Worm (Caenorhabditis elegans): ENCODE data around the gene hlh-8.

The hlh-8 gene

DNA sequence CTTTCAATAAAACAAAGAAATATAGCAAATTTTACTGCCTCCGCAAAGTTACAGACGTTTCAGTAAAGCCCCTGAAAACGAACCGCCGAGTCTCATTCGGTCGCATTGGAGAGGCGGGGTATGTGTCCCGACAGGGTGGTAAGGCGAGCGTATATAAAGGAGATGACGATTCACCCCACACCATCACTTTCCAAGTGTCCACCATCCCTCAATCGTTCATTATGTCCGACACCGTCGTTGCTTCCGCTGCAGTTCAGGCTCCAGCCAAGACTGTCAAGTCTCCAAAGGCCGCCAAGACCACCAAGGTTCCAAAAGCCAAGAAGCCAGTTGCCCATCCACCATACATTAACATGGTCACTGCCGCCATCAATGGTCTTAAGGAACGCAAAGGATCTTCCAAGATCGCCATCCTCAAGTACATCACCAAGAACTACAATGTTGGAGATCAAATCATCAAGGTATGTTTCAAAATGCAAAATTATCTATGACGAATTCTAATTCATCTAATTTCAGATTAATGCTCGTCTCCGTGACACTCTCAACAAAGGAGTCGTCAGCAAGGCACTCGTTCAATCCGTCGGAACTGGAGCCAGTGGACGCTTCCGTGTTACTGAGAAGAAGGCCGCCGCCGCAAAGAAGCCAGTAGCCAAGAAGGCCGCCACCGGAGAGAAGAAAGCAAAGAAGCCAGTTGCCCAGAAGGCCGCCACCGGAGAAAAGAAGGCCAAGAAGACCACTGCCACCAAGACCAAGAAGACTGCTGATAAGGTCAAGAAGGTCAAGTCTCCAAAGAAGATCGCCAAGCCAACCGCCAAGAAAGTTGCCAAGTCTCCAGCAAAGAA lies 42.9 kb downstream of the hlh-8 start, which contains the start of gene hil-3:
Gene hil-3, plus strand, starts transcription at position 195 of the 839 bp plus-strand sequence.
- TF ChIP-seq nhr-237 (tag; optimal IDR thresholded peaks at IDR 0.05): no peak
- peak; percentile 30 for TF ChIP-seq ama-1 (optimal IDR thresholded peaks at IDR 0.05)
- TF ChIP-seq C16A3.4 (tag; optimal IDR thresholded peaks at IDR 0.05): peak; percentile 38
- peak in 1 of 3 experiments; percentile 48 for TF ChIP-seq ceh-82 (tag; optimal IDR thresholded peaks at IDR 0.05)
- TF ChIP-seq lin-35 (GFP tag; optimal IDR thresholded peaks at IDR 0.05): peak; percentile 8 to 31
- TF ChIP-seq fkh-8 (tag; optimal IDR thresholded peaks at IDR 0.05): peak; percentile 22
- TF ChIP-seq jun-1 (tag; optimal IDR thresholded peaks at IDR 0.05): peak; percentile 9
- TF ChIP-seq zip-4 (GFP tag; optimal IDR thresholded peaks at IDR 0.05): no peak
- TF ChIP-seq nhr-12 (tag; optimal IDR thresholded peaks at IDR 0.05): no peak
- TF ChIP-seq tbx-2 (tag; optimal IDR thresholded peaks at IDR 0.05): peak; percentile 51
- TF ChIP-seq swsn-7 (tag; optimal IDR thresholded peaks at IDR 0.05): peak; percentile 89
- TF ChIP-seq rnt-1 (tag; optimal IDR thresholded peaks at IDR 0.05): peak; percentile 63
- TF ChIP-seq nhr-71 (tag; optimal IDR thresholded peaks at IDR 0.05): peak; percentile 65
- TF ChIP-seq unc-86 (tag; optimal IDR thresholded peaks at IDR 0.05): peak; percentile 54
- TF ChIP-seq efl-1 (optimal IDR thresholded peaks at IDR 0.05): no peak
- peak in 1 of 2 experiments; percentile 16 for TF ChIP-seq efl-1 (GFP tag; optimal IDR thresholded peaks at IDR 0.05 in 1 of 2)
- peak; percentile 69 for TF ChIP-seq lin-14 (GFP tag; optimal IDR thresholded peaks at IDR 0.05)
- TF ChIP-seq nhr-19 (GFP tag; conservative IDR thresholded peaks at IDR 0.05): peak; percentile 40
- TF ChIP-seq mef-2 (tag; optimal IDR thresholded peaks at IDR 0.05): no peak
- TF ChIP-seq lsy-2 (tag; optimal IDR thresholded peaks at IDR 0.05): peak in 1 of 2 experiments; percentile 52
- peak; percentile 40 for TF ChIP-seq xbp-1 (tag; optimal IDR thresholded peaks at IDR 0.05)
- TF ChIP-seq nhr-47 (tag; optimal IDR thresholded peaks at IDR 0.05): peak; percentile 69
- no peak for TF ChIP-seq aly-2 (tag; optimal IDR thresholded peaks at IDR 0.05)
- peak; percentile 41 for TF ChIP-seq snu-23 (GFP tag; optimal IDR thresholded peaks at IDR 0.05)
- TF ChIP-seq hlh-4 (tag; optimal IDR thresholded peaks at IDR 0.05): no peak
- peak; percentile 14 for TF ChIP-seq mep-1 (tag; optimal IDR thresholded peaks at IDR 0.05)
- TF ChIP-seq nhr-20 (tag; optimal IDR thresholded peaks at IDR 0.05): peak; percentile 26
- TF ChIP-seq ztf-11 (tag; optimal IDR thresholded peaks at IDR 0.05): peak in 1 of 2 experiments; percentile 6
- no peak for TF ChIP-seq aha-1 (tag; optimal IDR thresholded peaks at IDR 0.05)
- no peak for TF ChIP-seq sptf-1 (tag; optimal IDR thresholded peaks at IDR 0.05)
- no peak for TF ChIP-seq lir-3 (tag; optimal IDR thresholded peaks at IDR 0.05; ENCODE audit: poor library complexity)
- TF ChIP-seq nhr-85 (tag): peak; percentile 74
- peak; percentile 11 for TF ChIP-seq sox-4 (tag; optimal IDR thresholded peaks at IDR 0.05)
- peak; percentile 52 for TF ChIP-seq grh-1 (GFP tag; IDR thresholded peaks at IDR 0.05)
- no peak for TF ChIP-seq nhr-84 (tag; optimal IDR thresholded peaks at IDR 0.05)
- no peak for TF ChIP-seq snpc-4 (tag; optimal IDR thresholded peaks at IDR 0.05)

DNA sequence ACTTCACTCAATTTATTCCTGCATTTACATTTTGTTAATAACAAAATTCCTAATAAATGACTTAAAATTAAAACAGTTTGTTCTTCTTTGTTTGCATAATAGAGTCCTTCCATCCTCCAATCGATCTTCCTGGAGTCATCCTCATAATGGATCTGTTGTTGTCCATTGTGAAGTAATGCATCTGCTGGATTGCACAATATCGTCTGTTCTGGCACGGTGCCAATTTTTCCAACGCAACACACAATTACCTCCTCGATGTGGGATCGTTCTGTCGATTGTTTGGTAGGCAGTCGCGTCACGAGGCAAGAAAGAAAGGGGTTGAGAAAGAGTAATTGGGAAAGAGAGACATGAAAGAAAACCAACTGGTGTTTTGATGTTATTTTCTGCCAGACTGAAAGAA lies 43.8 kb downstream of the hlh-8 start:
- TF ChIP-seq nhr-77 (tag; optimal IDR thresholded peaks at IDR 0.05) (no peak), nhr-90 (tag; optimal IDR thresholded peaks at IDR 0.05; ENCODE audit: poor library complexity) (no peak), egl-13 (tag; optimal IDR thresholded peaks at IDR 0.05) (no peak), ztf-4 (tag; optimal IDR thresholded peaks at IDR 0.05) (no peak), grh-1 (GFP tag; IDR thresholded peaks at IDR 0.05) (no peak), ceh-90 (tag; optimal IDR thresholded peaks at IDR 0.05) (no peak), xbp-1 (tag; optimal IDR thresholded peaks at IDR 0.05) (peak; percentile 13), C04F5.9 (tag; optimal IDR thresholded peaks at IDR 0.05) (no peak), F16B12.6 (tag; optimal IDR thresholded peaks at IDR 0.05) (no peak), unc-62 (GFP tag; optimal IDR thresholded peaks at IDR 0.05) (no peak), unc-86 (tag; optimal IDR thresholded peaks at IDR 0.05) (peak; percentile 55), vab-15 (tag; optimal IDR thresholded peaks at IDR 0.05) (no peak), tbx-2 (tag; optimal IDR thresholded peaks at IDR 0.05) (peak; percentile 29), nhr-12 (tag; optimal IDR thresholded peaks at IDR 0.05) (no peak), mab-9 (GFP tag; IDR thresholded peaks at IDR 0.05) (no peak), egl-27 (tag; optimal IDR thresholded peaks at IDR 0.05) (no peak), efl-1 (optimal IDR thresholded peaks at IDR 0.05) (peak; percentile 6 to 23), efl-1 (GFP tag; optimal IDR thresholded peaks at IDR 0.05 in 1 of 2) (no peak), nhr-47 (tag; optimal IDR thresholded peaks at IDR 0.05) (no peak), elt-3 (tag; optimal IDR thresholded peaks at IDR 0.05) (no peak), zag-1 (tag; optimal IDR thresholded peaks at IDR 0.05) (no peak), zip-4 (GFP tag; optimal IDR thresholded peaks at IDR 0.05) (no peak), lin-15B (tag; optimal IDR thresholded peaks at IDR 0.05) (no peak), efl-3 (GFP tag; optimal IDR thresholded peaks at IDR 0.05) (no peak), fkh-10 (GFP tag; optimal IDR thresholded peaks at IDR 0.05) (no peak)

All from whole organism, L1 larva.